Worm (Caenorhabditis elegans) whole organism, L1 larva: ENCODE measurements around the gene srh-83.

Experiments
- C04F5.9 ChIP-seq: sonication (generic microtip); optimal IDR thresholded peaks from 2 replicates; lab custom pipeline; 2016; ENCODE audit warnings: missing genetic modification characterization, missing compliant biosample characterization
- C16A3.4 ChIP-seq: fragments of 150-350 bp; optimal IDR thresholded peaks from 2 replicates; lab custom pipeline; 2014; ENCODE audit warnings: missing biosample characterization, missing genetic modification characterization
- F16B12.6 ChIP-seq: fragments of 150-350 bp; optimal IDR thresholded peaks from 2 replicates; lab custom pipeline; 2014; ENCODE audit warnings: missing biosample characterization, missing genetic modification characterization
- Y116A8C.19 ChIP-seq: sonication (generic microtip); optimal IDR thresholded peaks from 2 replicates; lab custom pipeline; 2016; ENCODE audit warnings: missing compliant biosample characterization, missing genetic modification characterization, borderline replicate concordance
- ces-1 ChIP-seq: fragments of 150-350 bp; optimal IDR thresholded peaks from 2 replicates; lab custom pipeline; 2014; ENCODE audit warnings: missing biosample characterization, missing genetic modification reagents, missing genetic modification characterization
- dpl-1 ChIP-seq, 3 experiments: fragments of 150-350 bp in 2 of 3; sonication (generic microtip) in 1 of 3; optimal IDR thresholded peaks; 2 replicates each; lab custom pipeline; 2014 to 2017; ENCODE audit warnings: missing biosample characterization in 3 of 3, missing genetic modification characterization in 3 of 3, missing genetic modification reagents in 3 of 3
- efl-1 ChIP-seq, 4 experiments: fragments of 150-350 bp; optimal IDR thresholded peaks in 3 of 4; peaks in 1 of 4; 1 replicate in 1 of 4; 2 replicates in 3 of 4; lab custom pipeline; 2014; ENCODE audit warnings: missing biosample characterization in 2 of 4, missing genetic modification characterization in 2 of 4, missing genetic modification reagents in 2 of 4
- egl-13 ChIP-seq: sonication (generic microtip); optimal IDR thresholded peaks from 2 replicates; lab custom pipeline; 2016; ENCODE audit warnings: missing genotype, missing genetic modification reagents, missing genetic modification characterization, missing compliant biosample characterization
- fkh-10 ChIP-seq: sonication (generic microtip); optimal IDR thresholded peaks from 2 replicates; lab custom pipeline; 2017; ENCODE audit warnings: missing biosample characterization, missing genetic modification reagents, missing genetic modification characterization
- fkh-8 ChIP-seq: sonication (generic microtip); optimal IDR thresholded peaks from 2 replicates; lab custom pipeline; 2016; ENCODE audit warnings: mild to moderate bottlenecking, missing genetic modification characterization, missing compliant biosample characterization
- hlh-4 ChIP-seq: sonication (generic microtip); optimal IDR thresholded peaks from 2 replicates; lab custom pipeline; 2016; ENCODE audit warnings: mild to moderate bottlenecking, missing genetic modification characterization, missing compliant biosample characterization
- hpl-2 ChIP-seq: fragments of 150-350 bp; optimal IDR thresholded peaks from 2 replicates; lab custom pipeline; 2014; ENCODE audit warnings: missing biosample characterization, missing genetic modification reagents, missing genetic modification characterization
- irx-1 ChIP-seq: sonication (generic microtip); optimal IDR thresholded peaks from 2 replicates; lab custom pipeline; 2016; ENCODE audit warnings: missing genetic modification characterization, missing compliant biosample characterization
- lin-15B ChIP-seq: fragments of 150-350 bp; sonication (generic microtip); optimal IDR thresholded peaks from 3 replicates; lab custom pipeline; 2014; ENCODE audit warnings: missing biosample characterization, missing genetic modification characterization
- mab-9 ChIP-seq: fragments of 200-800 bp; sonication (Bioruptor generic); IDR thresholded peaks from 2 replicates; pipeline ENCODE4 v1.3.6; 2022; ENCODE audit warnings: missing genetic modification reagents, missing genetic modification characterization, missing compliant biosample characterization
- nhr-19 ChIP-seq: fragments of 200-800 bp; sonication (Bioruptor generic); conservative IDR thresholded peaks from 2 replicates; pipeline ENCODE4 v1.3.6; 2022; ENCODE audit warnings: missing genetic modification characterization, missing compliant biosample characterization
- nhr-237 ChIP-seq: fragments of 150-350 bp; optimal IDR thresholded peaks from 2 replicates; lab custom pipeline; 2014; ENCODE audit warnings: missing biosample characterization, missing genetic modification characterization
- nhr-47 ChIP-seq: sonication (generic microtip); optimal IDR thresholded peaks from 2 replicates; lab custom pipeline; 2016; ENCODE audit warnings: mild to moderate bottlenecking, missing genetic modification characterization, moderate library complexity, missing compliant biosample characterization
- nhr-77 ChIP-seq: fragments of 150-350 bp; optimal IDR thresholded peaks from 2 replicates; lab custom pipeline; 2014; ENCODE audit warnings: missing biosample characterization, missing genetic modification characterization
- nhr-90 ChIP-seq: sonication (generic microtip); optimal IDR thresholded peaks from 2 replicates; lab custom pipeline; 2016; ENCODE audit warnings: mild to moderate bottlenecking, missing genetic modification characterization, missing compliant biosample characterization; ENCODE audit not compliant: poor library complexity
- pax-3 ChIP-seq: fragments of 200-800 bp; sonication (Bioruptor generic); optimal IDR thresholded peaks from 2 replicates; lab custom pipeline; 2018; ENCODE audit warnings: mild to moderate bottlenecking, missing genetic modification characterization, moderate library complexity, missing compliant biosample characterization
- pqm-1 ChIP-seq: sonication (generic microtip); optimal IDR thresholded peaks from 3 replicates; lab custom pipeline; 2017; ENCODE audit warnings: missing biosample characterization, missing genetic modification characterization
- rnt-1 ChIP-seq: sonication (generic microtip); optimal IDR thresholded peaks from 2 replicates; lab custom pipeline; 2016; ENCODE audit warnings: mild to moderate bottlenecking, missing genetic modification characterization, moderate library complexity, missing compliant biosample characterization
- swsn-7 ChIP-seq: sonication (generic microtip); optimal IDR thresholded peaks from 2 replicates; lab custom pipeline; 2016; ENCODE audit warnings: missing genetic modification characterization, missing compliant biosample characterization
- unc-130 ChIP-seq: fragments of 150-350 bp; optimal IDR thresholded peaks from 2 replicates; lab custom pipeline; 2017; ENCODE audit warnings: missing biosample characterization, missing genetic modification characterization, inconsistent platforms
- unc-62 ChIP-seq: fragments of 150-350 bp; optimal IDR thresholded peaks from 2 replicates; lab custom pipeline; 2014; ENCODE audit warnings: missing biosample characterization, missing genetic modification reagents, missing genetic modification characterization
- unc-86 ChIP-seq: sonication (generic microtip); optimal IDR thresholded peaks from 2 replicates; lab custom pipeline; 2016; ENCODE audit warnings: missing genetic modification characterization, missing compliant biosample characterization
- vab-15 ChIP-seq: sonication (generic microtip); optimal IDR thresholded peaks from 2 replicates; lab custom pipeline; 2017; ENCODE audit warnings: missing genotype, mild to moderate bottlenecking, missing genetic modification characterization, missing compliant biosample characterization
- xbp-1 ChIP-seq: sonication (generic microtip); optimal IDR thresholded peaks from 2 replicates; lab custom pipeline; 2016; ENCODE audit warnings: missing genetic modification characterization, missing compliant biosample characterization
- zag-1 ChIP-seq: fragments of 150-350 bp; optimal IDR thresholded peaks from 2 replicates; lab custom pipeline; 2014; ENCODE audit warnings: missing biosample characterization, missing genetic modification characterization
- zip-4 ChIP-seq: fragments of 200-800 bp; sonication (Bioruptor generic); optimal IDR thresholded peaks from 2 replicates; lab custom pipeline; 2018; ENCODE audit warnings: mild to moderate bottlenecking, missing genetic modification characterization, moderate library complexity, missing compliant biosample characterization

srh-83 gene

ce11 chrV:7129460-7129859 lies 34.9 kb upstream of the srh-83 start, which contains the start of gene T01C4.8:
TSS of gene T01C4.8 (minus strand) at chrV:7129560.
- TF ChIP-seq fkh-10 = no peak
- no peak for TF ChIP-seq efl-1 (optimal IDR thresholded peaks at IDR 0.05; lab: Kevin White, UChicago)
- TF ChIP-seq efl-1 (GFP tag; optimal IDR thresholded peaks at IDR 0.05 in 1 of 2; lab: Kevin White, UChicago) = peak in 1 of 2 experiments; percentile 13
- TF ChIP-seq dpl-1 (GFP tag; optimal IDR thresholded peaks at IDR 0.05; lab: Kevin White, UChicago) = no peak
- TF ChIP-seq Y116A8C.19 = no peak
- no peak for TF ChIP-seq F16B12.6 (tag; lab: Kevin White, UChicago)

- TF ChIP-seq nhr-19 (GFP tag; lab: Robert Waterston, UW) (no peak), swsn-7 (tag; lab: Kevin White, UChicago) (no peak), egl-13 (tag; lab: Kevin White, UChicago) (no peak)
Measured at ce11 chrV:7130974-7131373, 33.3 kb upstream of the srh-83 start, which contains the start of gene srx-36. TSS of gene srx-36 (minus strand) at chrV:7131074.

ce11 chrV:7132248-7132647 lies 32.1 kb upstream of the srh-83 start, which contains the start of gene sre-10:
TSS of gene sre-10 (plus strand) at chrV:7132548.
- no peak for TF ChIP-seq C04F5.9 (tag; lab: Kevin White, UChicago)
- no peak for TF ChIP-seq C16A3.4
- TF ChIP-seq zip-4 (GFP tag; lab: Kevin White, UChicago) = no peak
- no peak for TF ChIP-seq Y116A8C.19
- no peak for TF ChIP-seq zag-1
- TF ChIP-seq xbp-1 (tag; lab: Kevin White, UChicago) = no peak
- TF ChIP-seq ces-1 (GFP tag; lab: Kevin White, UChicago) = no peak
- TF ChIP-seq swsn-7 (tag; lab: Kevin White, UChicago) = no peak
- TF ChIP-seq unc-130 (tag; lab: Kevin White, UChicago) = no peak
- TF ChIP-seq pqm-1 (tag; lab: Kevin White, UChicago) = no peak
- no peak for TF ChIP-seq hpl-2 (GFP tag; lab: Kevin White, UChicago)
- no peak for TF ChIP-seq lin-15B (tag; lab: Kevin White, UChicago)
- no peak for TF ChIP-seq nhr-19 (GFP tag; lab: Robert Waterston, UW)
- no peak for TF ChIP-seq fkh-10
- no peak for TF ChIP-seq nhr-237 (tag; lab: Kevin White, UChicago)
- TF ChIP-seq nhr-77 = no peak
- TF ChIP-seq nhr-90 (tag; lab: Kevin White, UChicago) = no peak
- TF ChIP-seq fkh-8 (tag; lab: Kevin White, UChicago) = no peak

- TF ChIP-seq unc-130 (tag; lab: Kevin White, UChicago) = no peak
- TF ChIP-seq efl-1 (optimal IDR thresholded peaks at IDR 0.05; lab: Kevin White, UChicago) = no peak
- peak in 1 of 2 experiments; percentile 39 for TF ChIP-seq efl-1 (GFP tag; optimal IDR thresholded peaks at IDR 0.05 in 1 of 2; lab: Kevin White, UChicago)
- no peak for TF ChIP-seq zag-1
- TF ChIP-seq unc-86 (tag; lab: Kevin White, UChicago) = no peak
Measured at ce11 chrV:7133963-7134362, 30.3 kb upstream of the srh-83 start, which contains the start of gene F10D2.16. TSS of gene F10D2.16 (plus strand) at chrV:7134263.

ce11 chrV:7136859-7137258 lies 27.5 kb upstream of the srh-83 start:
- no peak for TF ChIP-seq C04F5.9 (tag; lab: Kevin White, UChicago)
- no peak for TF ChIP-seq irx-1
- TF ChIP-seq mab-9 (GFP tag; lab: Robert Waterston, UW) = no peak
- TF ChIP-seq hlh-4 (tag; lab: Kevin White, UChicago) = no peak
- no peak for TF ChIP-seq lin-15B (tag; lab: Kevin White, UChicago)

ce11 chrV:7138320-7138719 lies 26.0 kb upstream of the srh-83 start, which contains the start of gene str-112:
TSS of gene str-112 (minus strand) at chrV:7138420.
- TF ChIP-seq unc-62 (GFP tag; lab: Kevin White, UChicago) (no peak), vab-15 (tag; lab: Kevin White, UChicago) (no peak), rnt-1 (tag; lab: Kevin White, UChicago) (no peak), pax-3 (tag; lab: Kevin White, UChicago) (no peak), lin-15B (tag; lab: Kevin White, UChicago) (no peak), nhr-47 (tag; lab: Kevin White, UChicago) (no peak)
